Worm (Caenorhabditis elegans) whole organism, L1 larva: ENCODE data around the gene C05D12.1.
A peak's percentile ranks its signal among the peaks of the same experiment; 100 is the strongest.

ENCODE experiments used
- ama-1 ChIP-seq: fragments of 150-350 bp; optimal IDR thresholded peaks from 2 replicates; lab custom pipeline; 2014
- dsc-1 ChIP-seq: sonication (generic microtip); optimal IDR thresholded peaks from 2 replicates; lab custom pipeline; 2016; ENCODE audit warnings: mild to moderate bottlenecking, missing genetic modification characterization, missing compliant biosample characterization
- efl-3 ChIP-seq: fragments of 200-800 bp; sonication (Bioruptor generic); optimal IDR thresholded peaks from 2 replicates; lab custom pipeline; 2018; ENCODE audit warnings: mild to moderate bottlenecking, missing genetic modification characterization, missing compliant biosample characterization
- egl-13 ChIP-seq: sonication (generic microtip); optimal IDR thresholded peaks from 2 replicates; lab custom pipeline; 2016; ENCODE audit warnings: missing genotype, missing genetic modification reagents, missing genetic modification characterization, missing compliant biosample characterization
- elt-2 ChIP-seq: sonication (generic microtip); optimal IDR thresholded peaks from 2 replicates; lab custom pipeline; 2016; ENCODE audit warnings: missing genetic modification characterization, mild to moderate bottlenecking, inconsistent platforms, missing compliant biosample characterization, missing genetic modification reagents
- ets-5 ChIP-seq: fragments of 200-800 bp; sonication (Bioruptor generic); IDR thresholded peaks from 2 replicates; pipeline ENCODE4 v1.3.6; 2022; ENCODE audit warnings: missing genetic modification characterization, missing compliant biosample characterization
- lin-14 ChIP-seq: fragments of 200-800 bp; sonication (Bioruptor generic); optimal IDR thresholded peaks from 2 replicates; lab custom pipeline; 2018; ENCODE audit warnings: mild to moderate bottlenecking, missing genetic modification characterization, moderate library complexity, missing compliant biosample characterization
- nhr-19 ChIP-seq: fragments of 200-800 bp; sonication (Bioruptor generic); conservative IDR thresholded peaks from 2 replicates; pipeline ENCODE4 v1.3.6; 2022; ENCODE audit warnings: missing genetic modification characterization, missing compliant biosample characterization
- nhr-76 ChIP-seq: sonication (generic microtip); optimal IDR thresholded peaks from 2 replicates; lab custom pipeline; 2017; ENCODE audit warnings: missing biosample characterization, missing genetic modification characterization
- snpc-4 ChIP-seq: fragments of 150-350 bp; optimal IDR thresholded peaks from 2 replicates; lab custom pipeline; 2014; ENCODE audit warnings: missing biosample characterization, missing genetic modification characterization
- sox-4 ChIP-seq: sonication (generic microtip); optimal IDR thresholded peaks from 2 replicates; lab custom pipeline; 2016; ENCODE audit warnings: missing genetic modification characterization, missing compliant biosample characterization
- unc-62 ChIP-seq: fragments of 150-350 bp; optimal IDR thresholded peaks from 2 replicates; lab custom pipeline; 2014; ENCODE audit warnings: missing biosample characterization, missing genetic modification reagents, missing genetic modification characterization
- zip-4 ChIP-seq: fragments of 200-800 bp; sonication (Bioruptor generic); optimal IDR thresholded peaks from 2 replicates; lab custom pipeline; 2018; ENCODE audit warnings: mild to moderate bottlenecking, missing genetic modification characterization, moderate library complexity, missing compliant biosample characterization
- ztf-4 ChIP-seq: fragments of 150-350 bp; optimal IDR thresholded peaks from 2 replicates; lab custom pipeline; 2014; ENCODE audit warnings: missing biosample characterization, missing genetic modification characterization

DNA sequence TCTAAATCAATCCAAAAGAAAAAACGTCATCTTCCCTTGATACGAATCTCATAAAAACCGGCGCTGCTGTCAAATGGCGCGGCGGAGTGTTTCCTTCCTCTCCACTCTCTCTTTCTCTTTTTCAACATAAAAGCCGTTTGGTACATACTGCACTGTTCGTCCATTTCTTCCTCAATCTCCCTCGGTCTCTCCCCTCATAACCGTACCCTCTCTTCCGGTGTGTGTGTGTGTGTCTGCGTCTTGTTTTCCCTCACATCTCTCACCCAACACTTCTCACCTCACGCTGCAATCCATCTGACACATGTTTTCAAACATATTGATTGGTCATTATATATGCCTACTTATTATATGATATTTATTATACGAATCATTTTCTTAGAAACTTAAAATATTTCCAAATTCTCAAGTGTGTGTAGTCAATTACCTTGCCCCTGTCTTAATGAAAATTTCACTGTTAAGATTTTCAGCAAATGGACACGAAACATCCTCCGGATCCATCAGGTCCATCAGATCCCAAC, 48.9 kb upstream of the C05D12.1 start, which contains the start of the genes aars-1 and rga-1:
- no peak for TF ChIP-seq egl-13 (tag; lab: Kevin White, UChicago)
- no peak for TF ChIP-seq nhr-76
- TF ChIP-seq ztf-4 (tag; lab: Kevin White, UChicago) = no peak
- TF ChIP-seq sox-4 = no peak
- TF ChIP-seq ama-1 (lab: Kevin White, UChicago) = no peak
- TF ChIP-seq zip-4 (GFP tag; lab: Kevin White, UChicago) = no peak
- TF ChIP-seq lin-14 = peak; percentile 87
- peak; percentile 8 for TF ChIP-seq elt-2 (tag; lab: Kevin White, UChicago)
- TF ChIP-seq efl-3 (GFP tag; lab: Kevin White, UChicago) = no peak
- TF ChIP-seq snpc-4 (tag; lab: Kevin White, UChicago) = peak; percentile 8
- TF ChIP-seq nhr-19 (GFP tag; lab: Robert Waterston, UW) = peak; percentile 33
- TF ChIP-seq ets-5 (GFP tag; lab: Robert Waterston, UW) = no peak
- peak; percentile 36 for TF ChIP-seq dsc-1 (tag; lab: Kevin White, UChicago)
- no peak for TF ChIP-seq unc-62
